Worm (Caenorhabditis elegans) whole organism, mixed stage, embryonic: ENCODE measurements around the gene nrf-5.

Source experiments
- M03D4.4 ChIP-seq: sonication (generic microtip); optimal IDR thresholded peaks from 2 replicates; lab custom pipeline; 2017; ENCODE audit warnings: mild to moderate bottlenecking, missing genetic modification characterization, missing compliant biosample characterization
- bed-3 ChIP-seq: fragments of 200-800 bp; sonication (Bioruptor generic); optimal IDR thresholded peaks from 3 replicates; lab custom pipeline; 2018; ENCODE audit warnings: mild to moderate bottlenecking, missing genetic modification characterization, moderate library complexity, missing compliant biosample characterization
- ceh-39 ChIP-seq: fragments of 150-350 bp; optimal IDR thresholded peaks from 2 replicates; lab custom pipeline; 2014; ENCODE audit warnings: missing biosample characterization, missing genetic modification characterization
- ceh-43 ChIP-seq: fragments of 200-800 bp; sonication (Bioruptor generic); optimal IDR thresholded peaks from 2 replicates; lab custom pipeline; 2018; ENCODE audit warnings: mild to moderate bottlenecking, missing genetic modification characterization, moderate library complexity, missing compliant biosample characterization
- ceh-83 ChIP-seq: fragments of 200-800 bp; sonication (Bioruptor generic); optimal IDR thresholded peaks from 2 replicates; lab custom pipeline; 2018; ENCODE audit warnings: mild to moderate bottlenecking, missing genetic modification characterization, missing compliant biosample characterization
- cnd-1 ChIP-seq: fragments of 200-800 bp; sonication (Bioruptor generic); optimal IDR thresholded peaks from 2 replicates; lab custom pipeline; 2018; ENCODE audit warnings: mild to moderate bottlenecking, missing genetic modification characterization, missing compliant biosample characterization
- drap-1 ChIP-seq: fragments of 200-800 bp; sonication (Bioruptor generic); optimal IDR thresholded peaks from 3 replicates; lab custom pipeline; 2018; ENCODE audit warnings: mild to moderate bottlenecking, missing genetic modification characterization, missing compliant biosample characterization
- elt-1 ChIP-seq: sonication (generic microtip); optimal IDR thresholded peaks from 2 replicates; lab custom pipeline; 2017; ENCODE audit warnings: missing genetic modification characterization, mild to moderate bottlenecking, missing compliant biosample characterization, antibody characterized with exemption, moderate library complexity, borderline replicate concordance; ENCODE audit not compliant: insufficient read depth
- elt-3 ChIP-seq: fragments of 150-350 bp; optimal IDR thresholded peaks from 2 replicates; lab custom pipeline; 2014; ENCODE audit warnings: missing biosample characterization, missing genetic modification characterization
- hlh-1 ChIP-seq: fragments of 150-350 bp; optimal IDR thresholded peaks from 2 replicates; lab custom pipeline; 2014; ENCODE audit warnings: missing biosample characterization, missing genetic modification reagents, missing genetic modification characterization
- lin-13 ChIP-seq: fragments of 150-350 bp; optimal IDR thresholded peaks from 2 replicates; lab custom pipeline; 2014; ENCODE audit warnings: missing biosample characterization, missing genetic modification characterization
- lsy-2 ChIP-seq: fragments of 150-350 bp; optimal IDR thresholded peaks from 2 replicates; lab custom pipeline; 2014; ENCODE audit warnings: missing biosample characterization, missing genetic modification characterization
- mab-5 ChIP-seq: fragments of 150-350 bp; optimal IDR thresholded peaks from 2 replicates; lab custom pipeline; 2014; ENCODE audit warnings: missing biosample characterization, missing genetic modification characterization
- mep-1 ChIP-seq: fragments of 150-350 bp; optimal IDR thresholded peaks from 2 replicates; lab custom pipeline; 2017; ENCODE audit warnings: missing biosample characterization, missing genetic modification reagents, missing genetic modification characterization, inconsistent platforms
- mls-2 ChIP-seq: sonication (generic microtip); optimal IDR thresholded peaks from 2 replicates; lab custom pipeline; 2016; ENCODE audit warnings: mild to moderate bottlenecking, missing genetic modification characterization, moderate library complexity, missing compliant biosample characterization
- nhr-12 ChIP-seq: fragments of 150-350 bp; optimal IDR thresholded peaks from 2 replicates; lab custom pipeline; 2014; ENCODE audit warnings: missing biosample characterization, missing genetic modification characterization
- nhr-2 ChIP-seq: fragments of 150-350 bp; optimal IDR thresholded peaks from 2 replicates; lab custom pipeline; 2014; ENCODE audit warnings: missing biosample characterization, missing genetic modification characterization
- nhr-237 ChIP-seq: fragments of 150-350 bp; optimal IDR thresholded peaks from 2 replicates; lab custom pipeline; 2014; ENCODE audit warnings: missing biosample characterization, missing genetic modification characterization
- nhr-28 ChIP-seq: fragments of 150-350 bp; optimal IDR thresholded peaks from 2 replicates; lab custom pipeline; 2014; ENCODE audit warnings: missing biosample characterization, missing genetic modification characterization
- nhr-76 ChIP-seq: sonication (generic microtip); optimal IDR thresholded peaks from 2 replicates; lab custom pipeline; 2017; ENCODE audit warnings: missing biosample characterization, missing genetic modification characterization
- pha-4 ChIP-seq: fragments of 150-350 bp; optimal IDR thresholded peaks from 2 replicates; lab custom pipeline; 2018; ENCODE audit warnings: missing biosample characterization, missing genetic modification reagents, missing genetic modification characterization
- sem-2 ChIP-seq: fragments of 200-800 bp; sonication (Bioruptor generic); optimal IDR thresholded peaks from 2 replicates; lab custom pipeline; 2018; ENCODE audit warnings: mild to moderate bottlenecking, missing genetic modification characterization, missing compliant biosample characterization
- snpc-4 ChIP-seq: fragments of 150-350 bp; optimal IDR thresholded peaks from 2 replicates; lab custom pipeline; 2014; ENCODE audit warnings: missing biosample characterization, missing genetic modification characterization
- sptf-1 ChIP-seq: sonication (generic microtip); optimal IDR thresholded peaks from 2 replicates; lab custom pipeline; 2017; ENCODE audit warnings: mild to moderate bottlenecking, missing genetic modification characterization, moderate library complexity, missing compliant biosample characterization
- unc-62 ChIP-seq: fragments of 150-350 bp; optimal IDR thresholded peaks from 2 replicates; lab custom pipeline; 2014; ENCODE audit warnings: missing biosample characterization, missing genetic modification reagents, missing genetic modification characterization
- zip-8 ChIP-seq: fragments of 150-350 bp; optimal IDR thresholded peaks from 2 replicates; lab custom pipeline; 2014; ENCODE audit warnings: missing biosample characterization, missing genetic modification characterization
- ztf-11 ChIP-seq: fragments of 150-350 bp; optimal IDR thresholded peaks from 2 replicates; lab custom pipeline; 2014; ENCODE audit warnings: missing biosample characterization, missing genetic modification characterization

nrf-5 gene

ce11 chrV:13876529-13876928, 48.5 kb downstream of the nrf-5 start, which contains the start of gene T22G5.1:
Gene T22G5.1, plus strand, starts transcription at chrV:13876829.
- TF ChIP-seq cnd-1 (no peak), nhr-76 (tag; lab: Kevin White, UChicago) (no peak), M03D4.4 (tag; lab: Kevin White, UChicago) (no peak), sem-2 (GFP tag; lab: Kevin White, UChicago) (no peak), elt-1 (no peak), bed-3 (no peak), nhr-2 (tag; lab: Kevin White, UChicago) (no peak), ceh-83 (no peak), hlh-1 (tag; lab: Kevin White, UChicago) (no peak), nhr-28 (no peak), drap-1 (GFP tag; lab: Kevin White, UChicago) (no peak), mls-2 (tag; lab: Kevin White, UChicago) (no peak), sptf-1 (no peak), zip-8 (tag; lab: Kevin White, UChicago) (no peak), mab-5 (no peak), snpc-4 (tag; lab: Kevin White, UChicago) (no peak), elt-3 (tag; lab: Kevin White, UChicago) (no peak), ceh-39 (tag; lab: Kevin White, UChicago) (no peak), ceh-43 (no peak)

DNA sequence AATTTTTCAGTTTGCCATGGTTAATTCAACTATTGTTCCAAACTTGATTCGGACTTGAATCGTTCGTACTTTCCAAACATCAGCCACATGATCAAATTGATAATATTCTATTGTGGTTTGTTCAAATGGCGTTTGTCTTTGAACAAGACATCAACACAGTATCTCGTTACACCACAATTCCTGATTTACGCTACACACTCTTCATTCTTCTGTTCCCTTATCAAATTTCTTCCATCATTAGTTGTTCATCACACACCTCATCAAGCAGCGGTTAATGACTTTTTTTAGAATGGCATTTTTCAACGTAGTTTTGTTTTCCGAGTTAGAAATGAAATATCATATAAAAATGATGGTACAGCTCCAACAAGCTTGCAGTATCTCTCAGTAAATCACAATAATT, 50.2 kb downstream of the nrf-5 start:
- no peak for TF ChIP-seq drap-1 (GFP tag; lab: Kevin White, UChicago)
- no peak for TF ChIP-seq bed-3
- no peak for TF ChIP-seq M03D4.4 (tag; lab: Kevin White, UChicago)
- no peak for TF ChIP-seq nhr-12 (tag; lab: Kevin White, UChicago)
- TF ChIP-seq ceh-43: no peak
- TF ChIP-seq ztf-11 (tag; lab: Kevin White, UChicago): no peak
- TF ChIP-seq cnd-1: no peak
- TF ChIP-seq pha-4 (tag; lab: Kevin White, UChicago): no peak
- no peak for TF ChIP-seq unc-62
- TF ChIP-seq ceh-83: no peak
- no peak for TF ChIP-seq nhr-2 (tag; lab: Kevin White, UChicago)
- TF ChIP-seq mab-5: no peak
- TF ChIP-seq lin-13 (tag; lab: Kevin White, UChicago): no peak
- TF ChIP-seq sem-2 (GFP tag; lab: Kevin White, UChicago): no peak
- TF ChIP-seq lsy-2 (tag; lab: Kevin White, UChicago): no peak
- TF ChIP-seq ceh-39 (tag; lab: Kevin White, UChicago): no peak
- no peak for TF ChIP-seq nhr-237 (tag; lab: Kevin White, UChicago)
- TF ChIP-seq nhr-28: no peak
- no peak for TF ChIP-seq nhr-76 (tag; lab: Kevin White, UChicago)
- no peak for TF ChIP-seq mep-1 (tag; lab: Kevin White, UChicago)
- TF ChIP-seq, all 35 proteins: peak for 0

DNA sequence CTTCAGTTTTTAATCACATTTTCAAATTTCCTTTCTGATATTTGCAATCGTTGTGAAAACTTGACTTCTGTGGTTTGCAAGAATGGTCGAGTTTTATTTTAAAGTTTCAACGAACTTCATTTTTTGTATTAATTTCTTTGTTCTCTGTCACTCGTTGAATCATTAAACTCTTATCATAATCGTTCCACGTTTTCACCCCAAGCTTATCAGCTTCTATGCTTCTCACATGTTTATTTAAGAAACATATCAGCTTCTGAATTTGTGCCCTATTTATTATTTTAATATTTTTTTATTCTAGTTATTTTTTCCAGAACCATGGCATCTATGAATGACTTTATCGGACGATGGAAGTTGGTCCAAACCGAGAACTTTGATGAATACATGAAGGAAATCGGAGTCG, 51.2 kb downstream of the nrf-5 start, which contains the start of gene lbp-7:
lbp-7 (plus strand) TSS at position 312 of the 400 bp plus-strand sequence.
- TF ChIP-seq sptf-1 (no peak), ztf-11 (tag; lab: Kevin White, UChicago) (no peak)

ce11 chrV:13880163-13880562, 52.1 kb downstream of the nrf-5 start:
- TF ChIP-seq sptf-1 (no peak), hlh-1 (tag; lab: Kevin White, UChicago) (peak; percentile 3), cnd-1 (no peak)
- TF ChIP-seq, all 35 proteins: peak for 1
